Worm (Caenorhabditis elegans): ENCODE results near the gene ncx-6.

ncx-6 gene

DNA sequence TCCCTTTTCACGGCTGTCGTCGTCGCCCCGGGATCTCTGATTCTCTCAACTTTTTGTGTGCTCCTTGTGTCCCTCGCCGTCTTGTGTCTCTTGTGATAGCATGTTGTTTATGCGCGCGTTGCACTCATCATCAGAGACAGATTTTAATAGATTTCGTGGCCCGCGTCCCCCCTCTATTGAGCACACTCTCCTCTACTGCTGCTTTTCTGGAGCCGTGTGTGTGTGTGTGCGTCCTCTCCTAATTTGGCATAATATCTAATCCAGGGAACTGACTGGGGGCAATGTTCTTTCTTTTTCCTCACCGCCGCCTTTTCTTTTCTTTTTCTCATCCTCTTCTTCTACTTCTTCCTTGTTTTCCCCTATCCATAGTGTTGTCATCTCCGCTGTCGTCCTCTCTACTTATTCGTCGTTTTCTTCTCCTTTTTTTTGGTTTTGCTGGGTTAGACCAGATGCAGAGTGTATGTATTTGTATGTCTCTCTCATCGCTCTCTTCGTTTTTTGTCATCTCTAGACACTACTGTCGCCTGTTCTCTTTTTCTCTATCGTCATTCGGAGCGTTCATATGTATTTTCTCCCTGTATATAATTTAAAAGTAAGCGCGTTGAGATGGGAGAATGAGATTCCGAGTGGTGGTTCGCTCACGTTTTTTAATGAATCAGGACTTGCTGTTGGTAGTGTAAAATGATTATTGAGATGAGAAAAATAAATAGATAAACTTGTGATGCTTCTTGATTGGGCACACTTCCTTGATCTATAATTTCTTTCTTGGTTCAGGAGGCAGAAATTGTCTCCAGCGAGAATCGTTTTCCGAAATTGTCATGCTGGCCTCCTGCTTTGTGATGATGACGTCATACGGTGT, 9.8 kb downstream of the ncx-6 start (continued):
- TF ChIP-seq zfp-3 (GFP tag; conservative IDR thresholded peaks at IDR 0.05) (no peak), Y5F2A.4 (GFP tag; optimal IDR thresholded peaks at IDR 0.05) (no peak), lin-13 (GFP tag; optimal IDR thresholded peaks at IDR 0.05) (no peak), gei-8 (GFP tag; optimal IDR thresholded peaks at IDR 0.05) (no peak), spr-3 (GFP tag; optimal IDR thresholded peaks at IDR 0.05) (no peak), daf-19 (GFP tag; conservative IDR thresholded peaks at IDR 0.05) (no peak), nhr-10 (tag; optimal IDR thresholded peaks at IDR 0.05) (no peak), T26A8.4 (GFP tag; IDR thresholded peaks at IDR 0.05) (no peak), pqm-1 (tag; optimal IDR thresholded peaks at IDR 0.05) (no peak), madf-9 (GFP tag; conservative IDR thresholded peaks at IDR 0.05) (no peak), madf-5 (GFP tag; IDR thresholded peaks at IDR 0.05) (no peak), Y75B8A.6 (GFP tag; IDR thresholded peaks at IDR 0.05) (no peak), D1046.2 (GFP tag; IDR thresholded peaks at IDR 0.05) (no peak), mxl-3 (GFP tag; optimal IDR thresholded peaks at IDR 0.05) (peak; percentile 41), jun-1 (tag; optimal IDR thresholded peaks at IDR 0.05) (no peak), set-16 (GFP tag; IDR thresholded peaks at IDR 0.05) (peak; percentile 26; the same call in 1 of the 2 replicates), cey-2 (tag; optimal IDR thresholded peaks at IDR 0.05; ENCODE audit: borderline replicate concordance, insufficient read depth) (no peak), F49E8.2 (tag; optimal IDR thresholded peaks at IDR 0.05; ENCODE audit: borderline replicate concordance) (no peak), nhr-42 (GFP tag; IDR thresholded peaks at IDR 0.05) (no peak), lin-39 (tag; optimal IDR thresholded peaks at IDR 0.05) (no peak), nhr-76 (tag; optimal IDR thresholded peaks at IDR 0.05) (no peak), nhr-48 (tag; optimal IDR thresholded peaks at IDR 0.05) (no peak), nhr-111 (GFP tag; optimal IDR thresholded peaks at IDR 0.05) (no peak), arid-1 (GFP tag; conservative IDR thresholded peaks at IDR 0.05) (no peak), hlh-30 (tag; optimal IDR thresholded peaks at IDR 0.05; ENCODE audit: insufficient read depth) (peak; percentile 31), T20F7.1 (GFP tag; optimal IDR thresholded peaks at IDR 0.05) (no peak), mep-1 (tag; optimal IDR thresholded peaks at IDR 0.05) (no peak), nhr-237 (tag; optimal IDR thresholded peaks at IDR 0.05) (no peak), ztf-11 (tag; optimal IDR thresholded peaks at IDR 0.05) (no peak), dmd-6 (GFP tag; IDR thresholded peaks at IDR 0.05) (peak; percentile 35; the same call in 1 of the 2 replicates), zip-11 (GFP tag; IDR thresholded peaks at IDR 0.05) (no peak), ces-1 (GFP tag; optimal IDR thresholded peaks at IDR 0.05) (no peak), ceh-44 (GFP tag; IDR thresholded peaks at IDR 0.05) (no peak), lin-38 (GFP tag; IDR thresholded peaks at IDR 0.05) (no peak), mes-2 (tag; optimal IDR thresholded peaks at IDR 0.05; ENCODE audit: poor library complexity, severe bottlenecking) (no peak), attf-4 (tag; optimal IDR thresholded peaks at IDR 0.05) (no peak), lsy-2 (tag; optimal IDR thresholded peaks at IDR 0.05) (peak in 1 of 2 experiments; percentile 11), tra-1 (GFP tag; IDR thresholded peaks at IDR 0.05) (no peak), unc-39 (tag; optimal IDR thresholded peaks at IDR 0.05) (no peak), snpc-4 (tag; optimal IDR thresholded peaks at IDR 0.05) (no peak), daf-12 (tag; optimal IDR thresholded peaks at IDR 0.05) (no peak), saeg-2 (GFP tag; IDR thresholded peaks at IDR 0.05) (no peak), tag-97 (GFP tag; IDR thresholded peaks at IDR 0.05) (no peak), daf-8 (GFP tag; IDR thresholded peaks at IDR 0.05) (no peak), daf-16 (GFP tag; optimal IDR thresholded peaks at IDR 0.05) (no peak), daf-16 (tag; optimal IDR thresholded peaks at IDR 0.05) (peak; percentile 11), nhr-41 (GFP tag; IDR thresholded peaks at IDR 0.05) (no peak), dmd-9 (GFP tag; IDR thresholded peaks at IDR 0.05) (no peak), ama-1 (optimal IDR thresholded peaks at IDR 0.05) (no peak), F44E2.7 (GFP tag; IDR thresholded peaks at IDR 0.05) (no peak), aha-1 (tag) (peak; percentile 74)

Measured in whole organism, L4 larva.